Worm (Caenorhabditis elegans) whole organism, mixed stage, embryonic: ENCODE measurements around the gene F17A9.4.

Experiments used
- elt-3 ChIP-seq: fragments of 150-350 bp; optimal IDR thresholded peaks from 2 replicates; lab custom pipeline; 2014; ENCODE audit warnings: missing biosample characterization, missing genetic modification characterization
- lin-13 ChIP-seq: fragments of 150-350 bp; optimal IDR thresholded peaks from 2 replicates; lab custom pipeline; 2014; ENCODE audit warnings: missing biosample characterization, missing genetic modification characterization
- lsy-2 ChIP-seq: fragments of 150-350 bp; optimal IDR thresholded peaks from 2 replicates; lab custom pipeline; 2014; ENCODE audit warnings: missing biosample characterization, missing genetic modification characterization
- nhr-12 ChIP-seq: fragments of 150-350 bp; optimal IDR thresholded peaks from 2 replicates; lab custom pipeline; 2014; ENCODE audit warnings: missing biosample characterization, missing genetic modification characterization

ce11 chrV:6098755-6099155, 11.7 kb downstream of the F17A9.4 start:
- TF ChIP-seq elt-3 (tag; lab: Kevin White, UChicago): no peak
- no peak for TF ChIP-seq lsy-2 (tag; lab: Kevin White, UChicago)
- no peak for TF ChIP-seq lin-13
- TF ChIP-seq nhr-12 (tag; lab: Kevin White, UChicago): no peak
